Worm (Caenorhabditis elegans) whole organism, L4/young adult: ENCODE measurements around the gene sri-19.

Source experiments
- W03F9.2 ChIP-seq: fragments of 150-350 bp; optimal IDR thresholded peaks from 2 replicates; lab custom pipeline; 2014; ENCODE audit warnings: missing biosample characterization, missing genetic modification characterization
- dao-5 ChIP-seq: sonication (generic microtip); optimal IDR thresholded peaks from 2 replicates; lab custom pipeline; 2016; ENCODE audit warnings: missing genotype, missing genetic modification characterization, moderate library complexity, missing compliant biosample characterization
- him-1 ChIP-seq: sonication (generic microtip); optimal IDR thresholded peaks from 2 replicates; lab custom pipeline; 2016; ENCODE audit warnings: missing genotype, missing genetic modification reagents, missing genetic modification characterization, missing compliant biosample characterization

The sri-19 gene

ce11 chrIV:11008996-11009395 is 50.8 kb downstream of the sri-19 start, which contains the start of gene F13H10.6:
F13H10.6 (plus strand) TSS chrIV:11009296.
- TF ChIP-seq W03F9.2 (tag; lab: Kevin White, UChicago) (no peak), him-1 (no peak), dao-5 (tag; lab: Kevin White, UChicago) (no peak)

DNA sequence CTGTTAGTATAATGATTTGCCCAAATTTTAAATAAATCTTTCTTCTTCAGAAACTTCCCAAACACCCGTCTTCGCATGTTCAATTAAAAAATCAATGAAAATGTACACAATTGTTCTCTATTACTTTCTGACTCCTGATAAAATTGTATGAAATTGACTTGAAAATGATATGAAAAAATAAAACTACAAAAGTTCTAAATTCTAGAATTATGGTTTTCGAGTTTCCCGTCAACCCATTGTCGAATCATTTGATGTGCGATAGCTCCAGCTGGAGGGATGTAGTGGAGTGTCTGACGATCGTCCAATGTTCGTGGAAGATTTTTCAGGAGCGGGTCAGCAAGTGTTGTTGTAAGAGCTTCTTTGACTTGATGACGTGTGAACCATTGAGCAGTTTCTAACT is 51.8 kb downstream of the sri-19 start:
- TF ChIP-seq W03F9.2 (tag; lab: Kevin White, UChicago), result no peak
- TF ChIP-seq him-1, result no peak
- no peak for TF ChIP-seq dao-5 (tag; lab: Kevin White, UChicago)
